Fruit fly (Drosophila melanogaster): ENCODE measurements around the gene ple.

dm6 chr3L:6693191-6693590, 26.1 kb downstream of the ple start:
- no peak for TF ChIP-seq psq (optimal IDR thresholded peaks at IDR 0.05)
- no peak for TF ChIP-seq CG8478 (optimal IDR thresholded peaks at IDR 0.05)

Measured in whole organism.